Worm (Caenorhabditis elegans): ENCODE results near the gene dct-14.

DNA sequence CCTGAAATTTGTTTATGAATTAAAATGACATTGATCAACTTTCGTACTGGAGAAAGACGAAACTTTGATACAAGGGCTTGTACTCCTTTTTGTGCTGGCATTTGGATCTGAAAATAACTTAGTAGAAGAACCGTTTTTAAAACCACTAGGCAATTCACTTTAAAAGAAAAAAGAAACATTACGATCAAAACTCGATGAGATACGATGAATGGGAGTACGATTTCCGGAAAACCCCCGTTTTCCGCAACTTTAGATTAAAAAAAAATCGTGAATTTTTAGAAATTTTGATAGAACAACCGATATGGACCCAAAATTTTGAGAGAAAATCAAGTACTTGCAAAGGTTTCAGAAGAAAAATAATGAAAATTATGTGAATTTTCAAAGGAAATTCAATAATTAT lies 29.9 kb downstream of the dct-14 start, which contains the start of gene B0250.8:
- TF ChIP-seq lin-13 (GFP tag; optimal IDR thresholded peaks at IDR 0.05) (no peak), nhr-76 (tag; optimal IDR thresholded peaks at IDR 0.05) (no peak), unc-62 (GFP tag; optimal IDR thresholded peaks at IDR 0.05) (no peak), rnt-1 (tag; optimal IDR thresholded peaks at IDR 0.05) (no peak), unc-130 (tag; optimal IDR thresholded peaks at IDR 0.05) (no peak), nhr-12 (tag; optimal IDR thresholded peaks at IDR 0.05) (no peak), snpc-4 (tag; optimal IDR thresholded peaks at IDR 0.05) (no peak), nhr-237 (tag; optimal IDR thresholded peaks at IDR 0.05) (no peak), elt-3 (tag; optimal IDR thresholded peaks at IDR 0.05) (no peak), dpl-1 (GFP tag; optimal IDR thresholded peaks at IDR 0.05) (no peak), lir-3 (tag; optimal IDR thresholded peaks at IDR 0.05; ENCODE audit: poor library complexity) (no peak), ama-1 (optimal IDR thresholded peaks at IDR 0.05) (no peak)

All from whole organism, L1 larva.